Fruit fly (Drosophila melanogaster): Measurements from ENCODE around the gene Samuel.

The Samuel gene

DNA sequence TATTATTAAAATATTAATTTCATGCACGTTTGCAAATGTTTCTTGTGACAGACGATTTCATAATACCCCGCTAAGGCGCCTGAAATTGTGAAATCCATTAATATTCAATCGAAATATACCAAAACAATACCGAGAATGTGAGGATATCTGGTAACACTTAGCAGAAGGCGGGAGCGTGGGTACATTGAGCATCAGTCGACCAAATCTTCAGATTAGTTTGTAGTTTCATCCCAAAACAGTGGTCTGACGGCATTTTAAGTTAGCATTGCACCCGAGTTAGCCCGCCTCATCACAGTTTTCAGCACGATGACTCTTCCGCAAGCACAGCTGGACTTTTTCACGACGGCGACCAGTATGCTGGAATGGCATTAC, 62.1 kb downstream of the Samuel start, which contains the start of gene Nup154 (continued):
- TF ChIP-seq wor (GFP tag; IDR thresholded peaks at IDR 0.05) (no peak), gfzf (GFP tag; optimal IDR thresholded peaks at IDR 0.05) (peak; percentile 51), pzg (GFP tag; optimal IDR thresholded peaks at IDR 0.05) (peak; percentile 29), Scr (GFP tag; IDR thresholded peaks at IDR 0.05; ENCODE audit: partially characterized antibody) (0 out of 2 replicates have a peak, but pooled peaks have one; percentile 13), CG13894 (tag; optimal IDR thresholded peaks at IDR 0.05) (no peak), sens (GFP tag) (peak; percentile 31), CG2129 (GFP tag; IDR thresholded peaks at IDR 0.05; ENCODE audit: partially characterized antibody) (no peak), unc-4 (GFP tag; IDR thresholded peaks at IDR 0.05; ENCODE audit: partially characterized antibody) (no peak), CG9797 (GFP tag; optimal IDR thresholded peaks at IDR 0.05) (peak; percentile 33), lbe (GFP tag; optimal IDR thresholded peaks at IDR 0.05) (no peak), CG34422 (GFP tag; IDR thresholded peaks at IDR 0.05) (peak; percentile 13; the same call in 1 of the 3 replicates), ranshi (GFP tag; IDR thresholded peaks at IDR 0.05) (no peak), ato (GFP tag; IDR thresholded peaks at IDR 0.05; ENCODE audit: partially characterized antibody) (0 out of 2 replicates have a peak, but pooled peaks have one; percentile 22), vvl (GFP tag; IDR thresholded peaks at IDR 0.05) (0 out of 2 replicates have a peak, but pooled peaks have one; percentile 14), CG17186 (GFP tag; optimal IDR thresholded peaks at IDR 0.05) (peak; percentile 72), Dp (GFP tag; optimal IDR thresholded peaks at IDR 0.05) (peak; percentile 33)

DNA sequence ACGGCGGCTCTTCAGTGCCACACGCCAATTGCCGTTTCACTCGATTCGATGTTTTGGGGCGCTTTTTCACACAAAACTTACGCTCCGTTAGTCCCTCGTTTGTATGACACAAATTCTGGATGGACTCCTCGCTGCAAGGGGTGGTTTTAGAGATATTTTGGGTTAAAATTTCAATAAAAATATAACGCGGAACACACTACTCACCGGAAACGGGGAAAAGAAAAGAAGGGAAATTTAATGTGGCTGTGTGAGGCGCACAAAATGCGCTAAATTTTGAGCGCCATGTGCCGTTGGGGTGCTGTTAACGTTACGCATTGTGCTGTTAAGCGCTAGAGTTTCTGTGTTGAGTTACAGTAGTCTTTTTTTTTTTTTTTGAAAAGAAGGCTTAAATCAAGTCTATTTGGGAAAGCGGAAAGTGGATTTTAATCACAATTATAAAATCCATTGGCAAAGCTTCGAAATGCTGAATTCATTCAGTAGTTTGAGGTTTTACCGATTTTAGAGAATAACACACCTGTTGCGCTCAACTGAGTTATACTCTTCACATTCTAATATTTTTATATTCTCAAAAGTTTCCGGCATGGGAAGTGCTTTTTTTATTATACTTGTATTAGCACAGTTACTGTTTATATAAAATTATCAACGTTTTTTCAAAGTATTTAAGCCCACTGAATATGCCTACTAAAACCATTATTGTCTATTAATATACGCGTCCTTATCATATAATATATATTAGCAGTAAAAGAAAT, 62.7 kb downstream of the Samuel start, which contains the start of gene RpL9:
RpL9 (minus strand) TSS at position 265 of the 749 bp plus-strand sequence.
- TF ChIP-seq CG1792 (GFP tag; optimal IDR thresholded peaks at IDR 0.05) (peak; percentile 45), vnd (GFP tag; IDR thresholded peaks at IDR 0.05; ENCODE audit: partially characterized antibody) (no peak), CG30403 (GFP tag; optimal IDR thresholded peaks at IDR 0.05) (no peak), odd (GFP tag; optimal IDR thresholded peaks at IDR 0.05) (peak; percentile 87), row (GFP tag; IDR thresholded peaks at IDR 0.05) (peak; percentile 42; the same call in 2 of the 3 replicates), Rx (GFP tag; IDR thresholded peaks at IDR 0.05) (no peak), fru (optimal IDR thresholded peaks at IDR 0.05) (no peak), Blimp-1 (GFP tag; optimal IDR thresholded peaks at IDR 0.05) (no peak), seq (GFP tag; IDR thresholded peaks at IDR 0.05) (peak; percentile 57; the same call in 1 of the 2 replicates), CG15514 (GFP tag; optimal IDR thresholded peaks at IDR 0.05) (peak; percentile 82), C15 (GFP tag; IDR thresholded peaks at IDR 0.05) (peak; percentile 61; the same call in 1 of the 3 replicates), dimm (GFP tag; IDR thresholded peaks at IDR 0.05) (no peak), bowl (GFP tag; IDR thresholded peaks at IDR 0.05) (peak; percentile 64; the same call in 1 of the 2 replicates), yki (optimal IDR thresholded peaks at IDR 0.05) (no peak), CG7963 (GFP tag; IDR thresholded peaks at IDR 0.05; ENCODE audit: partially characterized antibody) (no peak), CG18619 (GFP tag; optimal IDR thresholded peaks at IDR 0.05) (peak; percentile 69), CG17568 (GFP tag; optimal IDR thresholded peaks at IDR 0.05) (peak; percentile 93), CG13287 (GFP tag; IDR thresholded peaks at IDR 0.05; ENCODE audit: partially characterized antibody) (no peak; the same call in 1 of the 2 replicates), slou (GFP tag; optimal IDR thresholded peaks at IDR 0.05) (peak; percentile 9), Dfd (GFP tag; optimal IDR thresholded peaks at IDR 0.05) (no peak), schlank (tag; optimal IDR thresholded peaks at IDR 0.05) (peak; percentile 79), CG12391 (tag; optimal IDR thresholded peaks at IDR 0.05) (no peak), CG4820 (GFP tag; optimal IDR thresholded peaks at IDR 0.05) (no peak), aop (GFP tag; IDR thresholded peaks at IDR 0.05) (no peak), dmrt99B (tag; optimal IDR thresholded peaks at IDR 0.05) (no peak), Deaf1 (tag; optimal IDR thresholded peaks at IDR 0.05) (no peak), CG2129 (GFP tag; IDR thresholded peaks at IDR 0.05; ENCODE audit: partially characterized antibody) (no peak), dm (GFP tag; optimal IDR thresholded peaks at IDR 0.05) (peak; percentile 90), B-H2 (GFP tag; optimal IDR thresholded peaks at IDR 0.05) (peak; percentile 81), CG3995 (GFP tag; optimal IDR thresholded peaks at IDR 0.05) (peak; percentile 45), sima (GFP tag; optimal IDR thresholded peaks at IDR 0.05) (peak; percentile 9), CG9817 (tag; optimal IDR thresholded peaks at IDR 0.05) (no peak), CG8478 (optimal IDR thresholded peaks at IDR 0.05) (no peak), ftz-f1 (GFP tag; optimal IDR thresholded peaks at IDR 0.05) (no peak)

Data from whole organism, embryonic.